Worm (Caenorhabditis elegans): Measurements from ENCODE around the gene nhr-180.

DNA sequence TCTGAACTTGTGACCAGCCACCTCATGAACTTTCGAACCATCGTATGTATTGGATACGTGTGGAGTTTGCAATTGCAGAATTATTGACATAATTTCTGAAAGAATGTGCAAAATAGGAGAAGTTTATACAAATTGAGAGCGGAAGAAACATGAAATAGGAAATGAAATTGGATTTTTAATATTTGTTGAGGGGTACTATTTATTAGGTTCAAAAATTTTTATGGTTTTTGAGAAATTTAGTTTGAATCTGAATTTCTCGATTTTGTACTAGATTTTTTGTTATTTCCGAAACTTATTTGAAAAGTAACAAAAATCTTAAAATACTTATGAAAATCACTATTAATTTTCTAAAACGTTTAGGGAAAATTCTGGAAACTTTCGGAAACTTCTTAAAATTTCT, 38.8 kb downstream of the nhr-180 start, which contains the start of gene F48G7.9:
- no peak for TF ChIP-seq hif-1 (tag; optimal IDR thresholded peaks at IDR 0.05)
- TF ChIP-seq nhr-6 (tag; optimal IDR thresholded peaks at IDR 0.05): no peak
- TF ChIP-seq egl-27 (tag; optimal IDR thresholded peaks at IDR 0.05): no peak
- TF ChIP-seq lin-39 (tag; optimal IDR thresholded peaks at IDR 0.05): no peak
- no peak for TF ChIP-seq Y5F2A.4 (GFP tag; optimal IDR thresholded peaks at IDR 0.05)
- TF ChIP-seq nhr-237 (tag; optimal IDR thresholded peaks at IDR 0.05): no peak
